Fruit fly (Drosophila melanogaster): ENCODE results near the gene HIPP1.

dm6 chr3L:20784394-20784793 lies 25.1 kb upstream of the HIPP1 start:
- TF ChIP-seq Crg-1 (GFP tag; optimal IDR thresholded peaks at IDR 0.05) (no peak), ovo (GFP tag; optimal IDR thresholded peaks at IDR 0.05) (no peak), CG7045 (GFP tag; optimal IDR thresholded peaks at IDR 0.05) (no peak), pad (GFP tag; optimal IDR thresholded peaks at IDR 0.05) (no peak), cnc (optimal IDR thresholded peaks at IDR 0.05) (no peak), Mnt (GFP tag; optimal IDR thresholded peaks at IDR 0.05) (no peak)

Data from whole organism, adult.